Worm (Caenorhabditis elegans): ENCODE results near the gene ZC204.12.

Gene ZC204.12

ce11 chrII:1657202-1657601 is at the start of gene ZC204.12:
Gene ZC204.12, minus strand, starts transcription at chrII:1657302.
- TF ChIP-seq dao-5 (tag; optimal IDR thresholded peaks at IDR 0.05) (no peak), W03F9.2 (tag; optimal IDR thresholded peaks at IDR 0.05) (no peak), him-1 (tag; optimal IDR thresholded peaks at IDR 0.05) (no peak)

- no peak for TF ChIP-seq him-1 (tag; optimal IDR thresholded peaks at IDR 0.05)
- no peak for TF ChIP-seq dao-5 (tag; optimal IDR thresholded peaks at IDR 0.05)
- TF ChIP-seq W03F9.2 (tag; optimal IDR thresholded peaks at IDR 0.05): no peak
Observed at ce11 chrII:1706385-1706784, 49.3 kb upstream of the ZC204.12 start, which contains the start of gene sdz-18. Gene sdz-18, minus strand, starts transcription at chrII:1706485.

- TF ChIP-seq dao-5 (tag; optimal IDR thresholded peaks at IDR 0.05) (no peak), him-1 (tag; optimal IDR thresholded peaks at IDR 0.05) (no peak), W03F9.2 (tag; optimal IDR thresholded peaks at IDR 0.05) (no peak)
Observed at ce11 chrII:1703363-1703762, 46.3 kb upstream of the ZC204.12 start, which contains the start of gene fbxb-47. Gene fbxb-47, minus strand, starts transcription at chrII:1703463.

ce11 chrII:1695861-1696260 is 38.8 kb upstream of the ZC204.12 start, which contains the start of gene F58E1.13:
Gene F58E1.13, minus strand, starts transcription at chrII:1695872.
- TF ChIP-seq W03F9.2 (tag; optimal IDR thresholded peaks at IDR 0.05): no peak
- no peak for TF ChIP-seq dao-5 (tag; optimal IDR thresholded peaks at IDR 0.05)

- TF ChIP-seq W03F9.2 (tag; optimal IDR thresholded peaks at IDR 0.05) (no peak), him-1 (tag; optimal IDR thresholded peaks at IDR 0.05) (no peak), dao-5 (tag; optimal IDR thresholded peaks at IDR 0.05) (no peak)
Observed at ce11 chrII:1694530-1694929, 37.4 kb upstream of the ZC204.12 start, which contains the start of gene fbxc-26. Gene fbxc-26, minus strand, starts transcription at chrII:1694630.

- TF ChIP-seq him-1 (tag; optimal IDR thresholded peaks at IDR 0.05) (no peak), W03F9.2 (tag; optimal IDR thresholded peaks at IDR 0.05) (no peak), dao-5 (tag; optimal IDR thresholded peaks at IDR 0.05) (no peak)
Observed at ce11 chrII:1692827-1693226, 35.7 kb upstream of the ZC204.12 start, which contains the start of gene fbxc-21. Gene fbxc-21, minus strand, starts transcription at chrII:1692927.

ce11 chrII:1691011-1691410 is 33.9 kb upstream of the ZC204.12 start, which contains the start of gene fbxc-22:
Gene fbxc-22, minus strand, starts transcription at chrII:1691111.
- TF ChIP-seq W03F9.2 (tag; optimal IDR thresholded peaks at IDR 0.05): no peak
- TF ChIP-seq dao-5 (tag; optimal IDR thresholded peaks at IDR 0.05): no peak
- no peak for TF ChIP-seq him-1 (tag; optimal IDR thresholded peaks at IDR 0.05)

ce11 chrII:1688813-1689212 is 31.7 kb upstream of the ZC204.12 start, which contains the start of the genes fbxb-18 and fbxb-19:
Gene fbxb-18, minus strand, starts transcription at chrII:1688913.
Gene fbxb-19, minus strand, starts transcription at chrII:1689181.
- TF ChIP-seq him-1 (tag; optimal IDR thresholded peaks at IDR 0.05): no peak
- TF ChIP-seq dao-5 (tag; optimal IDR thresholded peaks at IDR 0.05): no peak
- TF ChIP-seq W03F9.2 (tag; optimal IDR thresholded peaks at IDR 0.05): no peak

ce11 chrII:1683742-1684141 is 26.6 kb upstream of the ZC204.12 start, which contains the start of gene fbxb-25:
Gene fbxb-25, plus strand, starts transcription at chrII:1684042.
- no peak for TF ChIP-seq W03F9.2 (tag; optimal IDR thresholded peaks at IDR 0.05)
- TF ChIP-seq dao-5 (tag; optimal IDR thresholded peaks at IDR 0.05): no peak
- TF ChIP-seq him-1 (tag; optimal IDR thresholded peaks at IDR 0.05): no peak

ce11 chrII:1682218-1682617 is 25.1 kb upstream of the ZC204.12 start, which contains the start of gene fbxb-26:
Gene fbxb-26, plus strand, starts transcription at chrII:1682518.
- no peak for TF ChIP-seq dao-5 (tag; optimal IDR thresholded peaks at IDR 0.05)
- no peak for TF ChIP-seq him-1 (tag; optimal IDR thresholded peaks at IDR 0.05)
- no peak for TF ChIP-seq W03F9.2 (tag; optimal IDR thresholded peaks at IDR 0.05)

- TF ChIP-seq W03F9.2 (tag; optimal IDR thresholded peaks at IDR 0.05) (no peak), him-1 (tag; optimal IDR thresholded peaks at IDR 0.05) (no peak), dao-5 (tag; optimal IDR thresholded peaks at IDR 0.05) (no peak)
Observed at ce11 chrII:1679081-1679480, 22.0 kb upstream of the ZC204.12 start, which contains the start of gene irld-36. Gene irld-36, plus strand, starts transcription at chrII:1679381.

ce11 chrII:1676088-1676487 is 19.0 kb upstream of the ZC204.12 start, which contains the start of gene fbxb-17:
Gene fbxb-17, plus strand, starts transcription at chrII:1676388.
- no peak for TF ChIP-seq dao-5 (tag; optimal IDR thresholded peaks at IDR 0.05)
- TF ChIP-seq him-1 (tag; optimal IDR thresholded peaks at IDR 0.05): no peak
- TF ChIP-seq W03F9.2 (tag; optimal IDR thresholded peaks at IDR 0.05): no peak

ce11 chrII:1672673-1673072 is 15.6 kb upstream of the ZC204.12 start:
- TF ChIP-seq dao-5 (tag; optimal IDR thresholded peaks at IDR 0.05) (no peak), W03F9.2 (tag; optimal IDR thresholded peaks at IDR 0.05) (no peak), him-1 (tag; optimal IDR thresholded peaks at IDR 0.05) (no peak)

- TF ChIP-seq W03F9.2 (tag; optimal IDR thresholded peaks at IDR 0.05) (no peak), dao-5 (tag; optimal IDR thresholded peaks at IDR 0.05) (no peak), him-1 (tag; optimal IDR thresholded peaks at IDR 0.05) (no peak)
Observed at ce11 chrII:1670985-1671384, 13.9 kb upstream of the ZC204.12 start.

Measured in whole organism, L4/young adult.